Worm (Caenorhabditis elegans) whole organism, L2 larva: ENCODE results near the gene kvs-2.

Experiments used
- R02D3.7 ChIP-seq: fragments of 150-350 bp; optimal IDR thresholded peaks from 2 replicates; lab custom pipeline; 2014; ENCODE audit warnings: missing biosample characterization, missing genetic modification characterization
- ZK546.5 ChIP-seq: sonication (generic microtip); optimal IDR thresholded peaks from 2 replicates; lab custom pipeline; 2017; ENCODE audit warnings: missing biosample characterization, missing genetic modification characterization
- ama-1 ChIP-seq: fragments of 150-350 bp; optimal IDR thresholded peaks from 2 replicates; lab custom pipeline; 2018; ENCODE audit warnings: inconsistent platforms
- unc-39 ChIP-seq: fragments of 150-350 bp; optimal IDR thresholded peaks from 2 replicates; lab custom pipeline; 2014; ENCODE audit warnings: missing biosample characterization, missing genetic modification characterization
- unc-55 ChIP-seq: fragments of 150-350 bp; sonication (generic microtip); optimal IDR thresholded peaks from 3 replicates; lab custom pipeline; 2014; ENCODE audit warnings: missing biosample characterization, missing genetic modification reagents, missing genetic modification characterization
- ztf-4 ChIP-seq: fragments of 150-350 bp; optimal IDR thresholded peaks from 2 replicates; lab custom pipeline; 2014; ENCODE audit warnings: missing biosample characterization, missing genetic modification characterization

- TF ChIP-seq ZK546.5 = no peak
- TF ChIP-seq unc-39 (tag; lab: Kevin White, UChicago) = no peak
- TF ChIP-seq ztf-4 (tag; lab: Kevin White, UChicago) = no peak
- no peak for TF ChIP-seq unc-55 (GFP tag; lab: Kevin White, UChicago)
- TF ChIP-seq R02D3.7 = no peak
- no peak for TF ChIP-seq ama-1 (lab: Kevin White, UChicago)
Measured at ce11 chrV:10691313-10691712, 55.5 kb downstream of the kvs-2 start.
